Fruit fly (Drosophila melanogaster): Measurements from ENCODE around the gene CG9641.

The CG9641 gene

dm6 chr2L:2958858-2959257, 17.8 kb downstream of the CG9641 start:
- TF ChIP-seq Trl (optimal IDR thresholded peaks at IDR 0.05) = peak; percentile 51 to 54
- TF ChIP-seq Trl (GFP tag; optimal IDR thresholded peaks at IDR 0.05) = no peak
- no peak for TF ChIP-seq CG11696 (GFP tag; IDR thresholded peaks at IDR 0.05)
- TF ChIP-seq CG13775 (GFP tag; optimal IDR thresholded peaks at IDR 0.05) = no peak
- no peak for TF ChIP-seq en (GFP tag; optimal IDR thresholded peaks at IDR 0.05)
- no peak for TF ChIP-seq CG18619 (GFP tag; optimal IDR thresholded peaks at IDR 0.05)
- no peak for TF ChIP-seq CG6854 (GFP tag; optimal IDR thresholded peaks at IDR 0.05)
- no peak for TF ChIP-seq CG11085 (GFP tag; IDR thresholded peaks at IDR 0.05)
- no peak for TF ChIP-seq dmrt99B (tag; optimal IDR thresholded peaks at IDR 0.05)
- no peak for TF ChIP-seq dmrt11E (tag; optimal IDR thresholded peaks at IDR 0.05)
- 0 out of 3 replicates have a peak, but pooled peaks have one; percentile 19 for TF ChIP-seq zen2 (GFP tag; IDR thresholded peaks at IDR 0.05; ENCODE audit: partially characterized antibody)
- no peak for TF ChIP-seq jigr1 (GFP tag; IDR thresholded peaks at IDR 0.05)
- peak; percentile 82 for TF ChIP-seq Deaf1 (tag; optimal IDR thresholded peaks at IDR 0.05)
- TF ChIP-seq CG12769 (tag; optimal IDR thresholded peaks at IDR 0.05) = peak; percentile 76
- TF ChIP-seq oc (tag; optimal IDR thresholded peaks at IDR 0.05) = no peak
- TF ChIP-seq CG10431 (GFP tag; optimal IDR thresholded peaks at IDR 0.05) = no peak
- no peak for TF ChIP-seq grn (GFP tag; optimal IDR thresholded peaks at IDR 0.05)
- TF ChIP-seq HLHmδ (GFP tag; optimal IDR thresholded peaks at IDR 0.05) = no peak
- TF ChIP-seq nau (GFP tag; optimal IDR thresholded peaks at IDR 0.05) = no peak
- no peak for TF ChIP-seq mirr (GFP tag; optimal IDR thresholded peaks at IDR 0.05)
- TF ChIP-seq Mes4 (GFP tag; optimal IDR thresholded peaks at IDR 0.05) = no peak
- no peak for TF ChIP-seq pum (GFP tag; optimal IDR thresholded peaks at IDR 0.05)
- no peak for TF ChIP-seq CG3065 (GFP tag; optimal IDR thresholded peaks at IDR 0.05)
- TF ChIP-seq prd (optimal IDR thresholded peaks at IDR 0.05) = no peak
- TF ChIP-seq prd (GFP tag; IDR thresholded peaks at IDR 0.05) = no peak
- TF ChIP-seq CG7271 (tag; optimal IDR thresholded peaks at IDR 0.05) = no peak
- TF ChIP-seq twi (tag; optimal IDR thresholded peaks at IDR 0.05) = no peak
- no peak for TF ChIP-seq Usf (GFP tag; optimal IDR thresholded peaks at IDR 0.05)
- peak; percentile 58 for TF ChIP-seq Med (GFP tag)
- no peak for TF ChIP-seq D (optimal IDR thresholded peaks at IDR 0.05)
- TF ChIP-seq D (GFP tag; optimal IDR thresholded peaks at IDR 0.05) = no peak
- TF ChIP-seq chinmo (GFP tag; IDR thresholded peaks at IDR 0.05; ENCODE audit: partially characterized antibody) = 0 out of 4 replicates have a peak, but pooled peaks have one; percentile 40
- TF ChIP-seq esg (GFP tag; conservative IDR thresholded peaks at IDR 0.05) = no peak
- TF ChIP-seq lola (GFP tag; optimal IDR thresholded peaks at IDR 0.05) = no peak
- no peak for TF ChIP-seq CG1603 (tag; optimal IDR thresholded peaks at IDR 0.05)
- 0 out of 3 replicates have a peak, but pooled peaks have one; percentile 23 for TF ChIP-seq Doc3 (GFP tag; IDR thresholded peaks at IDR 0.05; ENCODE audit: partially characterized antibody)
- TF ChIP-seq CG30020 (tag; optimal IDR thresholded peaks at IDR 0.05) = no peak
- no peak for TF ChIP-seq TFAM (GFP tag; optimal IDR thresholded peaks at IDR 0.05)
- no peak for TF ChIP-seq Dp (GFP tag; optimal IDR thresholded peaks at IDR 0.05)
- TF ChIP-seq aop (GFP tag; IDR thresholded peaks at IDR 0.05) = no peak
- TF ChIP-seq CG7786 (GFP tag; optimal IDR thresholded peaks at IDR 0.05) = no peak
- no peak for TF ChIP-seq kay (GFP tag; optimal IDR thresholded peaks at IDR 0.05)
- no peak for TF ChIP-seq Dip3 (GFP tag; optimal IDR thresholded peaks at IDR 0.05)
- TF ChIP-seq BEAF-32 (GFP tag; optimal IDR thresholded peaks at IDR 0.05) = no peak
- no peak for TF ChIP-seq CG1024 (GFP tag; IDR thresholded peaks at IDR 0.05)
- TF ChIP-seq CG6689 (GFP tag; IDR thresholded peaks at IDR 0.05) = no peak
- no peak for TF ChIP-seq usp (GFP tag; optimal IDR thresholded peaks at IDR 0.05)
- no peak for TF ChIP-seq NfI (GFP tag; optimal IDR thresholded peaks at IDR 0.05)
- no peak for TF ChIP-seq fd96Cb (tag; optimal IDR thresholded peaks at IDR 0.05)
- no peak for TF ChIP-seq otp (GFP tag; IDR thresholded peaks at IDR 0.05)
- no peak for TF ChIP-seq eve (GFP tag; optimal IDR thresholded peaks at IDR 0.05)
- TF ChIP-seq CG17328 (GFP tag; IDR thresholded peaks at IDR 0.05) = no peak

Data from whole organism, embryonic.